Worm (Caenorhabditis elegans) whole organism, L4 larva: ENCODE data around the gene F28H6.8.

Experiments
- ceh-82 ChIP-seq: sonication (generic microtip); optimal IDR thresholded peaks from 2 replicates; lab custom pipeline; 2017; ENCODE audit warnings: missing biosample characterization, missing genetic modification characterization
- mdl-1 ChIP-seq, 2 experiments: fragments of 150-350 bp in 1 of 2; sonication (generic microtip) in 1 of 2; optimal IDR thresholded peaks; 2 replicates each; lab custom pipeline; 2014 to 2017; ENCODE audit warnings: missing biosample characterization in 2 of 2, missing genetic modification characterization in 2 of 2

ce11 chrX:14179488-14179887 lies 45.3 kb upstream of the F28H6.8 start:
- TF ChIP-seq ceh-82 (tag; lab: Kevin White, UChicago), result no peak
- TF ChIP-seq mdl-1 (tag; optimal IDR thresholded peaks at IDR 0.05; lab: Kevin White, UChicago), result no peak
